Fruit fly (Drosophila melanogaster) whole organism, embryonic: ENCODE results near the gene tra.
A peak's percentile ranks its signal among the peaks of the same experiment; 100 is the strongest.

Experiments used
- B-H1 ChIP-seq: fragments of 200-800 bp; sonication (Bioruptor generic); IDR thresholded peaks from 3 replicates; pipeline ENCODE4 v1.3.6; 2022; ENCODE audit warnings: missing biosample characterization, missing genetic modification characterization
- Bgb ChIP-seq: fragments of 200-800 bp; sonication (Bioruptor generic); IDR thresholded peaks from 2 replicates; pipeline ENCODE4 v1.3.6; 2022; ENCODE audit warnings: missing biosample characterization, missing genetic modification characterization; ENCODE audit not compliant: partially characterized antibody
- Bteb2 ChIP-seq: fragments of 200-800 bp; sonication (Bioruptor generic); optimal IDR thresholded peaks from 2 replicates; lab custom pipeline; 2016; ENCODE audit warnings: missing biosample characterization, missing genetic modification characterization
- CG10274 ChIP-seq: fragments of 200-800 bp; sonication (Bioruptor generic); optimal IDR thresholded peaks from 3 replicates; lab custom pipeline; 2017; ENCODE audit warnings: missing biosample characterization, mild to moderate bottlenecking, missing genetic modification characterization
- CG10431 ChIP-seq: fragments of 200-800 bp; sonication (Bioruptor generic); optimal IDR thresholded peaks from 3 replicates; lab custom pipeline; 2018; ENCODE audit warnings: missing biosample characterization, mild to moderate bottlenecking, missing genetic modification characterization
- CG11085 ChIP-seq: fragments of 200-800 bp; sonication (Bioruptor generic); IDR thresholded peaks from 2 replicates; pipeline ENCODE4 v1.3.6; 2022; ENCODE audit warnings: missing biosample characterization, missing genetic modification characterization
- CG13287 ChIP-seq: fragments of 200-800 bp; sonication (Bioruptor generic); IDR thresholded peaks from 2 replicates; pipeline ENCODE4 v1.3.6; 2022; ENCODE audit warnings: missing biosample characterization, missing genetic modification characterization; ENCODE audit not compliant: partially characterized antibody
- CG13775 ChIP-seq: fragments of 200-800 bp; sonication (Bioruptor generic); optimal IDR thresholded peaks from 3 replicates; lab custom pipeline; 2017; ENCODE audit warnings: missing biosample characterization, mild to moderate bottlenecking, missing genetic modification characterization
- CG13894 ChIP-seq: fragments of 200-800 bp; sonication (Bioruptor generic); optimal IDR thresholded peaks from 3 replicates; lab custom pipeline; 2018; ENCODE audit warnings: missing biosample characterization, mild to moderate bottlenecking, missing genetic modification characterization, moderate library complexity
- CG15073 ChIP-seq: fragments of 200-800 bp; sonication (Bioruptor generic); optimal IDR thresholded peaks from 2 replicates; lab custom pipeline; 2016; ENCODE audit warnings: missing biosample characterization, missing genetic modification characterization
- CG18011 ChIP-seq: fragments of 200-800 bp; sonication (Bioruptor generic); optimal IDR thresholded peaks from 2 replicates; lab custom pipeline; 2017; ENCODE audit warnings: missing biosample characterization, missing genetic modification characterization, mild to moderate bottlenecking, moderate library complexity, missing genotype
- CG2678 ChIP-seq: fragments of 200-800 bp; sonication (Bioruptor generic); optimal IDR thresholded peaks from 3 replicates; lab custom pipeline; 2019; ENCODE audit warnings: missing biosample characterization, mild to moderate bottlenecking, missing genetic modification characterization, moderate library complexity
- CG2712 ChIP-seq: fragments of 200-800 bp; optimal IDR thresholded peaks from 3 replicates; lab custom pipeline; 2019; ENCODE audit warnings: missing biosample characterization, mild to moderate bottlenecking, missing genetic modification characterization, moderate library complexity
- CG3163 ChIP-seq: fragments of 200-800 bp; sonication (Bioruptor generic); optimal IDR thresholded peaks from 3 replicates; lab custom pipeline; 2016; ENCODE audit warnings: missing biosample characterization, missing genetic modification characterization
- CG32767 ChIP-seq: fragments of 200-800 bp; sonication (Bioruptor generic); IDR thresholded peaks from 2 replicates; pipeline ENCODE4 v1.3.6; 2022; ENCODE audit warnings: missing biosample characterization, missing genetic modification characterization
- CG3995 ChIP-seq: fragments of 200-800 bp; sonication (Bioruptor generic); optimal IDR thresholded peaks from 3 replicates; lab custom pipeline; 2016; ENCODE audit warnings: missing biosample characterization, missing genetic modification characterization
- CG5180 ChIP-seq: fragments of 200-800 bp; sonication (Bioruptor generic); optimal IDR thresholded peaks from 3 replicates; lab custom pipeline; 2017; ENCODE audit warnings: missing biosample characterization, missing genetic modification characterization, mild to moderate bottlenecking, moderate library complexity, missing genetic modification reagents
- CG7271 ChIP-seq: fragments of 200-800 bp; sonication (Bioruptor generic); optimal IDR thresholded peaks from 2 replicates; lab custom pipeline; 2018; ENCODE audit warnings: missing biosample characterization, mild to moderate bottlenecking, missing genetic modification characterization, moderate library complexity
- CG7372 ChIP-seq: fragments of 200-800 bp; sonication (Bioruptor generic); IDR thresholded peaks from 2 replicates; pipeline ENCODE4 v1.3.6; 2022; ENCODE audit warnings: missing biosample characterization, missing genetic modification characterization
- CG8765 ChIP-seq: fragments of 200-800 bp; sonication (Bioruptor generic); IDR thresholded peaks from 2 replicates; pipeline ENCODE4 v1.3.6; 2022; ENCODE audit warnings: missing biosample characterization, missing genetic modification characterization
- Doc3 ChIP-seq: fragments of 200-800 bp; sonication (Bioruptor generic); IDR thresholded peaks from 3 replicates; pipeline ENCODE4 v1.3.6; 2022; ENCODE audit warnings: missing biosample characterization, missing genetic modification characterization; ENCODE audit not compliant: partially characterized antibody
- Dp ChIP-seq: fragments of 200-800 bp; sonication (Bioruptor generic); optimal IDR thresholded peaks from 2 replicates; lab custom pipeline; 2018; ENCODE audit warnings: missing biosample characterization, mild to moderate bottlenecking, missing genetic modification characterization, moderate library complexity
- Drgx ChIP-seq: fragments of 200-800 bp; sonication (Bioruptor generic); IDR thresholded peaks from 2 replicates; pipeline ENCODE4 v1.3.6; 2022; ENCODE audit warnings: missing biosample characterization, missing genetic modification characterization
- Elba2 ChIP-seq: fragments of 200-800 bp; sonication (Bioruptor generic); optimal IDR thresholded peaks from 3 replicates; lab custom pipeline; 2016; ENCODE audit warnings: missing biosample characterization, missing genetic modification characterization
- Ets97D ChIP-seq: fragments of 200-800 bp; sonication (Bioruptor generic); optimal IDR thresholded peaks from 3 replicates; lab custom pipeline; 2016; ENCODE audit warnings: missing biosample characterization, missing genetic modification characterization
- Hr51 ChIP-seq, 2 experiments: fragments of 200-800 bp; sonication (Bioruptor generic); optimal IDR thresholded peaks; 2 replicates in 1 of 2; 3 replicates in 1 of 2; lab custom pipeline; 2016 to 2018; ENCODE audit warnings: missing biosample characterization in 2 of 2, missing genetic modification characterization in 2 of 2, mild to moderate bottlenecking in 1 of 2, moderate library complexity in 1 of 2
- MESR4 ChIP-seq: fragments of 200-800 bp; sonication (Bioruptor generic); optimal IDR thresholded peaks from 2 replicates; lab custom pipeline; 2018; ENCODE audit warnings: missing biosample characterization, mild to moderate bottlenecking, missing genetic modification characterization, moderate library complexity
- Mes4 ChIP-seq: fragments of 200-800 bp; sonication (Bioruptor generic); optimal IDR thresholded peaks from 2 replicates; lab custom pipeline; 2016; ENCODE audit warnings: missing biosample characterization, missing genetic modification characterization
- NFAT ChIP-seq: fragments of 200-800 bp; sonication (Bioruptor generic); IDR thresholded peaks from 2 replicates; pipeline ENCODE4 v1.3.6; 2022; ENCODE audit warnings: missing biosample characterization, missing genetic modification characterization
- Oli ChIP-seq: fragments of 200-800 bp; sonication (Bioruptor generic); optimal IDR thresholded peaks from 2 replicates; lab custom pipeline; 2018; ENCODE audit warnings: missing biosample characterization, mild to moderate bottlenecking, missing genetic modification characterization, moderate library complexity
- Optix ChIP-seq: fragments of 200-800 bp; sonication (Bioruptor generic); IDR thresholded peaks from 3 replicates; pipeline ENCODE4 v1.3.6; 2022; ENCODE audit warnings: missing biosample characterization, missing genetic modification characterization
- Ravus ChIP-seq: fragments of 200-800 bp; sonication (Bioruptor generic); IDR thresholded peaks from 2 replicates; pipeline ENCODE4 v1.3.6; 2022; ENCODE audit warnings: missing biosample characterization, missing genetic modification characterization
- br ChIP-seq: fragments of >200 bp; optimal IDR thresholded peaks from 2 replicates; lab custom pipeline; 2017
- cas ChIP-seq: fragments of 200-800 bp; sonication (Bioruptor generic); IDR thresholded peaks from 2 replicates; pipeline ENCODE4 v1.3.6; 2022; ENCODE audit warnings: missing biosample characterization, missing genetic modification characterization
- danr ChIP-seq: fragments of 200-800 bp; sonication (Bioruptor generic); IDR thresholded peaks from 2 replicates; pipeline ENCODE4 v1.3.6; 2022; ENCODE audit warnings: missing biosample characterization, missing genetic modification characterization
- fd64A ChIP-seq: fragments of 200-800 bp; sonication (Bioruptor generic); optimal IDR thresholded peaks from 3 replicates; lab custom pipeline; 2018; ENCODE audit warnings: missing biosample characterization, mild to moderate bottlenecking, missing genetic modification characterization
- grn ChIP-seq: fragments of 200-800 bp; sonication (Bioruptor generic); optimal IDR thresholded peaks from 3 replicates; lab custom pipeline; 2017; ENCODE audit warnings: missing biosample characterization, missing genetic modification characterization
- lilli ChIP-seq: fragments of 200-800 bp; sonication (Bioruptor generic); optimal IDR thresholded peaks from 3 replicates; lab custom pipeline; 2016; ENCODE audit warnings: missing biosample characterization, missing genetic modification characterization
- nom ChIP-seq: fragments of 200-800 bp; sonication (Bioruptor generic); optimal IDR thresholded peaks from 2 replicates; lab custom pipeline; 2017; ENCODE audit warnings: missing biosample characterization, missing genetic modification characterization, mild to moderate bottlenecking, moderate library complexity, missing genetic modification reagents
- pan ChIP-seq, 4 experiments: fragments of >200 bp in 3 of 4; fragments of 200-800 bp in 1 of 4; sonication (Bioruptor generic) in 1 of 4; optimal IDR thresholded peaks in 3 of 4; IDR thresholded peaks in 1 of 4; 2 replicates each; pipeline versions ENCODE4 v1.3.6 to Lab custom; 2017 to 2022; ENCODE audit warnings: missing biosample characterization in 2 of 4, missing genetic modification characterization in 2 of 4, mixed read lengths in 1 of 4
- peb ChIP-seq: fragments of 200-800 bp; sonication (Bioruptor generic); IDR thresholded peaks from 2 replicates; pipeline ENCODE4 v1.3.6; 2022; ENCODE audit warnings: missing biosample characterization, missing genetic modification characterization
- pum ChIP-seq: fragments of 200-800 bp; sonication (Bioruptor generic); optimal IDR thresholded peaks from 2 replicates; lab custom pipeline; 2016; ENCODE audit warnings: missing biosample characterization, missing genetic modification characterization
- sc ChIP-seq, 3 experiments: fragments of >200 bp in 2 of 3; fragments of 200-800 bp in 1 of 3; sonication (Bioruptor generic) in 1 of 3; optimal IDR thresholded peaks; 2 replicates in 2 of 3; 3 replicates in 1 of 3; lab custom pipeline; 2017; ENCODE audit warnings: mild to moderate bottlenecking in 1 of 3, missing biosample characterization in 1 of 3, missing genetic modification characterization in 1 of 3, missing genetic modification reagents in 1 of 3
- sd ChIP-seq: fragments of 200-800 bp; sonication (Bioruptor generic); optimal IDR thresholded peaks from 3 replicates; lab custom pipeline; 2018; ENCODE audit warnings: missing biosample characterization, mild to moderate bottlenecking, missing genetic modification characterization, moderate library complexity
- slbo ChIP-seq: fragments of 200-800 bp; sonication (Bioruptor generic); IDR thresholded peaks from 2 replicates; pipeline ENCODE4 v1.3.6; 2022; ENCODE audit warnings: missing biosample characterization, missing genetic modification characterization
- ssp ChIP-seq: fragments of 200-800 bp; sonication (Bioruptor generic); IDR thresholded peaks from 2 replicates; pipeline ENCODE4 v1.3.6; 2022; ENCODE audit warnings: missing biosample characterization, missing genetic modification characterization
- unpg ChIP-seq: fragments of 200-800 bp; sonication (Bioruptor generic); optimal IDR thresholded peaks from 3 replicates; lab custom pipeline; 2018; ENCODE audit warnings: missing biosample characterization, mild to moderate bottlenecking, missing genetic modification characterization, moderate library complexity
- yki ChIP-seq: fragments of >200 bp; optimal IDR thresholded peaks from 3 replicates; lab custom pipeline; 2018
- zen ChIP-seq: fragments of 200-800 bp; sonication (Bioruptor generic); optimal IDR thresholded peaks from 3 replicates; lab custom pipeline; 2018; ENCODE audit warnings: missing biosample characterization, mild to moderate bottlenecking, missing genetic modification characterization, moderate library complexity

tra gene

dm6 chr3L:16582678-16583315 is 8.1 kb downstream of the tra start, which contains the start of gene Rpn12 (continued):
- TF ChIP-seq CG32767 (no peak), Hr51 (GFP tag; optimal IDR thresholded peaks at IDR 0.05; lab: Kevin White, UChicago) (peak in 1 of 2 experiments; percentile 35), cas (GFP tag; lab: Robert Waterston, UW) (no peak), CG13775 (GFP tag; lab: Kevin White, UChicago) (peak; percentile 39), Mes4 (GFP tag; lab: Kevin White, UChicago) (peak; percentile 7), CG11085 (GFP tag; lab: Robert Waterston, UW) (no peak), CG7271 (tag; lab: Kevin White, UChicago) (no peak), pum (GFP tag; lab: Kevin White, UChicago) (peak; percentile 10), slbo (GFP tag; lab: Robert Waterston, UW) (peak; percentile 27; the same call in 1 of the 2 replicates), lilli (GFP tag; lab: Kevin White, UChicago) (peak; percentile 58), fd64A (GFP tag; lab: Kevin White, UChicago) (no peak), CG5180 (GFP tag; lab: Kevin White, UChicago) (no peak), CG18011 (GFP tag; lab: Kevin White, UChicago) (no peak), Optix (GFP tag; lab: Robert Waterston, UW) (no peak), CG3995 (GFP tag; lab: Kevin White, UChicago) (peak; percentile 70), unpg (peak; percentile 20), MESR4 (GFP tag; lab: Kevin White, UChicago) (peak; percentile 80), Doc3 (GFP tag; lab: Robert Waterston, UW) (peak; percentile 80), Drgx (GFP tag; lab: Robert Waterston, UW) (no peak), Ets97D (GFP tag; lab: Kevin White, UChicago) (peak; percentile 1), Bgb (GFP tag; lab: Robert Waterston, UW) (peak; percentile 81), CG13894 (tag; lab: Kevin White, UChicago) (peak; percentile 66), Bteb2 (GFP tag; lab: Kevin White, UChicago) (peak; percentile 65), B-H1 (no peak), nom (no peak), ssp (no peak), Oli (tag; lab: Kevin White, UChicago) (no peak), sd (tag; lab: Kevin White, UChicago) (peak; percentile 7), yki (lab: Kevin White, UChicago) (no peak), br (lab: Kevin White, UChicago) (no peak), pan (optimal IDR thresholded peaks at IDR 0.05; lab: Kevin White, UChicago) (no peak), pan (GFP tag; optimal IDR thresholded peaks at IDR 0.05 in 1 of 2, IDR thresholded peaks at IDR 0.05 in 1 of 2) (peak in 1 of 2 experiments; percentile 50), CG10274 (GFP tag; lab: Kevin White, UChicago) (no peak), sc (optimal IDR thresholded peaks at IDR 0.05; lab: Kevin White, UChicago) (no peak), sc (GFP tag; optimal IDR thresholded peaks at IDR 0.05; lab: Kevin White, UChicago) (no peak), CG3163 (GFP tag; lab: Kevin White, UChicago) (no peak), CG2712 (tag; lab: Kevin White, UChicago) (peak; percentile 43), CG10431 (no peak), zen (tag; lab: Kevin White, UChicago) (peak; percentile 50), CG15073 (GFP tag; lab: Kevin White, UChicago) (no peak), CG7372 (0 out of 2 replicates have a peak, but pooled peaks have one; percentile 20), peb (no peak), Elba2 (GFP tag; lab: Kevin White, UChicago) (no peak), grn (no peak), CG8765 (GFP tag; lab: Robert Waterston, UW) (no peak), CG13287 (peak; percentile 85), danr (GFP tag; lab: Robert Waterston, UW) (no peak), Dp (GFP tag; lab: Kevin White, UChicago) (peak; percentile 28), NFAT (peak; percentile 28; the same call in 1 of the 2 replicates), Ravus (GFP tag; lab: Robert Waterston, UW) (no peak), CG2678 (tag; lab: Kevin White, UChicago) (peak; percentile 49)
